Fruit fly (Drosophila melanogaster): Measurements from ENCODE around the gene Gba1b.

Gene Gba1b

DNA sequence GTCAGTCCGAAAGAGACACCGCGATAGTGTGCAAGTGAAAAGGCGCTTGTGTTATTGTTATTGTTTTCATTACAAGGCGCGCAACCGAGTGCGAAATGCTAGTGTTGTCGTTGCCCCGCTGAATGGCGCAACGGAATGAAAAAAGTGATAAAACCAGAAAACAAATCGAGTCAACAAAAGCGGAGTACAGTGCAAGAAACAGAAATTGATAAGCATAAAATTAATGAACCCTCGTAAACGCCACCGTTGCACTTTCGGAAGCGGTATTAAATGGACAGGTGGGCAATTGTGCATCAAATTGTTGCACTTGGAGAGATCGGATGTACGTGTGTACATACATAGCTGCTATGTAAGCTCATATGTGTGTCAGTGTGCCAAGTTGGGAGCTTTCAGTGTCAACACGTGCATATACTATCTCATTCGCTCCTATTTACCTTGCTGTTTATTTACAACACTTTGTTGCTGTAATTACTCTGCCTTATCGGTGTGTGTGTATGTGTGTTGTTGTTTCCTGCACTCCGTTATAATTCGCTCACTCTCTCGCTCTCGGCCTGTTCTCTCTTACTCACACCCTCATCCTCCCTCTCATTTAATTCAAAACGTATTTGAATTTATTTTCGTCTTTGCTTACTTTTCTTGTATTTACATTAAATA is 18.9 kb downstream of the Gba1b start (continued):
- TF ChIP-seq Bgb (GFP tag; IDR thresholded peaks at IDR 0.05; ENCODE audit: partially characterized antibody) (peak; percentile 49; the same call in 1 of the 2 replicates), CG12236 (GFP tag; optimal IDR thresholded peaks at IDR 0.05) (peak; percentile 45), CG9797 (GFP tag; optimal IDR thresholded peaks at IDR 0.05) (peak; percentile 23), dmrt99B (tag; optimal IDR thresholded peaks at IDR 0.05) (peak; percentile 53), CG9437 (GFP tag; optimal IDR thresholded peaks at IDR 0.05) (no peak), ttk (GFP tag; IDR thresholded peaks at IDR 0.05) (peak; percentile 36; the same call in 1 of the 2 replicates), dm (GFP tag; optimal IDR thresholded peaks at IDR 0.05) (no peak), cato (GFP tag; optimal IDR thresholded peaks at IDR 0.05; ENCODE audit: borderline replicate concordance) (no peak), Hmr (GFP tag; optimal IDR thresholded peaks at IDR 0.05) (peak; percentile 51), CG34376 (GFP tag; optimal IDR thresholded peaks at IDR 0.05) (peak; percentile 88), BEAF-32 (GFP tag; optimal IDR thresholded peaks at IDR 0.05) (no peak), Ets97D (GFP tag; optimal IDR thresholded peaks at IDR 0.05) (no peak), D19A (tag; optimal IDR thresholded peaks at IDR 0.05) (no peak), Usf (GFP tag; optimal IDR thresholded peaks at IDR 0.05) (no peak), CG2116 (GFP tag; optimal IDR thresholded peaks at IDR 0.05) (no peak), gt (GFP tag; IDR thresholded peaks at IDR 0.05) (no peak), tll (GFP tag; optimal IDR thresholded peaks at IDR 0.05) (no peak), ato (GFP tag; IDR thresholded peaks at IDR 0.05; ENCODE audit: partially characterized antibody) (no peak), lab (GFP tag; optimal IDR thresholded peaks at IDR 0.05) (peak; percentile 56), Antp (GFP tag; optimal IDR thresholded peaks at IDR 0.05) (no peak), Atf3 (GFP tag; optimal IDR thresholded peaks at IDR 0.05) (no peak), ap (GFP tag; IDR thresholded peaks at IDR 0.05) (no peak), MESR4 (GFP tag; optimal IDR thresholded peaks at IDR 0.05) (no peak), nmo (GFP tag; optimal IDR thresholded peaks at IDR 0.05) (no peak), NfI (GFP tag; optimal IDR thresholded peaks at IDR 0.05) (no peak), CG1529 (GFP tag; optimal IDR thresholded peaks at IDR 0.05) (peak; percentile 39), CG17361 (GFP tag; IDR thresholded peaks at IDR 0.05) (no peak), br (optimal IDR thresholded peaks at IDR 0.05) (no peak), NC2β (GFP tag; optimal IDR thresholded peaks at IDR 0.05) (no peak), cg (GFP tag; optimal IDR thresholded peaks at IDR 0.05) (peak; percentile 63), gce (GFP tag; IDR thresholded peaks at IDR 0.05) (peak; percentile 91), bab2 (GFP tag; optimal IDR thresholded peaks at IDR 0.05) (peak; percentile 42), sqz (GFP tag; optimal IDR thresholded peaks at IDR 0.05) (peak; percentile 49), CG4730 (GFP tag; IDR thresholded peaks at IDR 0.05) (peak; percentile 17; the same call in 1 of the 2 replicates), vfl (GFP tag; optimal IDR thresholded peaks at IDR 0.05) (no peak), CoRest (tag; optimal IDR thresholded peaks at IDR 0.05) (no peak), CG1647 (GFP tag; optimal IDR thresholded peaks at IDR 0.05) (no peak), E2f1 (GFP tag; IDR thresholded peaks at IDR 0.05) (no peak), Rfx (GFP tag; IDR thresholded peaks at IDR 0.05) (peak; percentile 58; the same call in 1 of the 2 replicates), da (GFP tag; optimal IDR thresholded peaks at IDR 0.05) (no peak), kni (GFP tag; optimal IDR thresholded peaks at IDR 0.05) (peak; percentile 70), CG3065 (GFP tag; optimal IDR thresholded peaks at IDR 0.05) (no peak), scrt (GFP tag; optimal IDR thresholded peaks at IDR 0.05) (no peak), Hey (tag; optimal IDR thresholded peaks at IDR 0.05) (peak; percentile 47), CG18764 (GFP tag; optimal IDR thresholded peaks at IDR 0.05) (no peak), CG43689 (GFP tag; IDR thresholded peaks at IDR 0.05) (no peak), CG32532 (GFP tag; IDR thresholded peaks at IDR 0.05) (no peak), CG6272 (GFP tag; IDR thresholded peaks at IDR 0.05) (no peak), chinmo (GFP tag; IDR thresholded peaks at IDR 0.05; ENCODE audit: partially characterized antibody) (peak; percentile 76; the same call in 1 of the 4 replicates), z (GFP tag; IDR thresholded peaks at IDR 0.05) (peak; percentile 56; the same call in 1 of the 3 replicates)
